Worm (Caenorhabditis elegans) whole organism, L3 larva: Measurements from ENCODE around the gene aars-1.

Experiments used
- elt-2 ChIP-seq: sonication (generic microtip); optimal IDR thresholded peaks from 2 replicates; lab custom pipeline; 2016; ENCODE audit warnings: missing genetic modification reagents, mild to moderate bottlenecking, missing genetic modification characterization, missing compliant biosample characterization
- unc-39 ChIP-seq: sonication (generic microtip); optimal IDR thresholded peaks from 4 replicates; lab custom pipeline; 2017; ENCODE audit warnings: missing biosample characterization, missing genetic modification characterization
- unc-62 ChIP-seq: fragments of 150-350 bp; sonication (generic microtip); optimal IDR thresholded peaks from 4 replicates; lab custom pipeline; 2014; ENCODE audit warnings: missing biosample characterization, missing genetic modification reagents, missing genetic modification characterization

DNA sequence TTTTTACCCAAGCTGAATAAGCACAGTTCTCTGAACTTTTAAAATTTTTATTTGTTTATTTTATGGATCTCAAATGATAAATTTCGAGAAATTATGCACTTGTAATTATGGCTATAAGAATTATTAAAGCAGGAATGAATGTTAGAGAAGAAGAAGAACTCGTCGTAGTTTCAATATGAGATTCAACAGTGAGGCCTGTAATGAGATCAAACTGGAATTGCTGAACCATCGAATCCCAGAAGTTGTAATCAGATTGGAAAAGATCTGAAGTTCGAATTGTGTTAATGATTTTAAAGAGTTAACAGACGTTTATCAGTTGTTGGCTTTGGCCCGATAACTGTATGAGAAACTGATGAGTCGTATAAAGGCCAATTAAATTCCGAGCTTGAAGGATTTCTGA lies 8.6 kb downstream of the aars-1 start:
- TF ChIP-seq unc-62 (GFP tag; lab: Kevin White, UChicago) (no peak), elt-2 (no peak), unc-39 (tag; lab: Kevin White, UChicago) (no peak)
